1 fruit fly cellular context compared by ENCODE assay signal in the genomic region with DNA sequence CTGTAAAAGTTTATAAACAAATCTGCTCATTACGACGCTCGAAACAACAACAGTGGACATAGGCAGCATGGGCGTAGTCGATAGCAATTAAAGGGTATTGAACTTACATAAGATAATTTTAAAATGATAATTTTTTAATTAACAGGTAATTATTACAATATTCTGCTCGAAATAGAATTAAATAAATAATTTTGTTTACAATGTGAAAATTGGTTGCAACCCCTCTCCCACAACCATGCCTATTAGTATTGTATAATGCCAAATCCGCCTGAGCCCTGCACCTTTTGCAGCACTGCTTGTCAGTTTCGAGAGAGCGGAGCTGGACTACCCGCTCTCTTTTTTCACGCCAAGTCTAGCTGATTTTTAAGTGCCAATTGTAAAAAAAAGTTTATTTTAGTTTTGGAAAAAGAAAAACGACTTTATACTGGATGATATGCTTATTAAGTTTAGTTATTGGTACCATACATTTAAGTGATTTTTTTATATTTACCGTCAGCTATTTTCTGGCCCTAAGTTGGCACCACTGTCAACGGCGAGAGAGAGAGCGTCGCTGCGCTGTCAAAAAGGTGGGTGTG.
TF ChIP-seq lines count a peak whose summit lies in the region.

A gene (minus strand): TSS at position 51 of the 575 bp plus-strand sequence.
A gene (plus strand): TSS at position 403 of the 575 bp plus-strand sequence.

TF ChIP-seq in whole organism, embryonic, 481 proteins besides CTCF, POLR2A, EP300 and RAD21 (continued from another document and continues in another):
- peak; percentile 99 for TF ChIP-seq ATbp (GFP tag; optimal IDR thresholded peaks at IDR 0.05; lab: Kevin White, UChicago)
- peak; percentile 100 for TF ChIP-seq row (GFP tag; IDR thresholded peaks at IDR 0.05; lab: Robert Waterston, UW)
- peak; percentile 98 for TF ChIP-seq exex (tag; optimal IDR thresholded peaks at IDR 0.05; lab: Kevin White, UChicago)
- peak; percentile 100 for TF ChIP-seq Hmr (GFP tag; optimal IDR thresholded peaks at IDR 0.05; lab: Kevin White, UChicago)
- TF ChIP-seq CG3163 (GFP tag; optimal IDR thresholded peaks at IDR 0.05; lab: Kevin White, UChicago), result peak; percentile 81
- TF ChIP-seq CG12071 (GFP tag; optimal IDR thresholded peaks at IDR 0.05; lab: Kevin White, UChicago), result peak; percentile 99
- peak; percentile 99 for TF ChIP-seq CG6765 (GFP tag; optimal IDR thresholded peaks at IDR 0.05; lab: Kevin White, UChicago)
- TF ChIP-seq CG10274 (GFP tag; optimal IDR thresholded peaks at IDR 0.05; lab: Kevin White, UChicago), result peak; percentile 95
- TF ChIP-seq Hsf (GFP tag; optimal IDR thresholded peaks at IDR 0.05; lab: Kevin White, UChicago), result peak; percentile 99
- TF ChIP-seq fd102C (GFP tag; optimal IDR thresholded peaks at IDR 0.05; lab: Kevin White, UChicago), result peak; percentile 97
- TF ChIP-seq dimm (GFP tag; IDR thresholded peaks at IDR 0.05; lab: Robert Waterston, UW), result peak; percentile 99
- TF ChIP-seq CG5953 (GFP tag; IDR thresholded peaks at IDR 0.05; lab: Robert Waterston, UW), result peak; percentile 100
- TF ChIP-seq CG10267 (tag; optimal IDR thresholded peaks at IDR 0.05; lab: Kevin White, UChicago), result peak; percentile 100
- TF ChIP-seq wek (GFP tag; optimal IDR thresholded peaks at IDR 0.05; lab: Kevin White, UChicago), result peak; percentile 96
- TF ChIP-seq D19B (GFP tag; optimal IDR thresholded peaks at IDR 0.05; lab: Kevin White, UChicago), result peak; percentile 98
- TF ChIP-seq Atf3 (GFP tag; optimal IDR thresholded peaks at IDR 0.05; lab: Kevin White, UChicago), result peak; percentile 92
- peak; percentile 99 for TF ChIP-seq cato (GFP tag; optimal IDR thresholded peaks at IDR 0.05; lab: Kevin White, UChicago; ENCODE audit: borderline replicate concordance)
- no peak for TF ChIP-seq CG14860 (GFP tag; IDR thresholded peaks at IDR 0.05; lab: Robert Waterston, UW; ENCODE audit: partially characterized antibody)
- peak; percentile 99 for TF ChIP-seq salm (tag; optimal IDR thresholded peaks at IDR 0.05; lab: Kevin White, UChicago)
- peak; percentile 96 for TF ChIP-seq emc (GFP tag; optimal IDR thresholded peaks at IDR 0.05; lab: Kevin White, UChicago)
- TF ChIP-seq CG3838 (GFP tag; optimal IDR thresholded peaks at IDR 0.05; lab: Kevin White, UChicago), result peak; percentile 97
- TF ChIP-seq grn (GFP tag; optimal IDR thresholded peaks at IDR 0.05; lab: Kevin White, UChicago), result peak; percentile 93
- peak; percentile 100 for TF ChIP-seq CG8765 (GFP tag; IDR thresholded peaks at IDR 0.05; lab: Robert Waterston, UW)
- peak; percentile 35; the same call in 1 of the 2 replicates for TF ChIP-seq hbn (GFP tag; IDR thresholded peaks at IDR 0.05; lab: Robert Waterston, UW; ENCODE audit: partially characterized antibody)
- TF ChIP-seq pita (GFP tag; optimal IDR thresholded peaks at IDR 0.05; lab: Kevin White, UChicago), result no peak
- peak; percentile 99 for TF ChIP-seq Med (GFP tag; lab: Kevin White, UChicago)
- peak; percentile 56 for TF ChIP-seq zf30C (GFP tag; optimal IDR thresholded peaks at IDR 0.05; lab: Kevin White, UChicago)
- peak; percentile 100 for TF ChIP-seq Drgx (GFP tag; IDR thresholded peaks at IDR 0.05; lab: Robert Waterston, UW)
- peak; percentile 99 for TF ChIP-seq CG1233 (GFP tag; optimal IDR thresholded peaks at IDR 0.05; lab: Kevin White, UChicago)
- TF ChIP-seq Dbx (GFP tag; IDR thresholded peaks at IDR 0.05; lab: Robert Waterston, UW), result peak; percentile 100
- TF ChIP-seq Atf6 (GFP tag; IDR thresholded peaks at IDR 0.05; lab: Robert Waterston, UW), result peak; percentile 100
- peak; percentile 100 for TF ChIP-seq Ada2b (GFP tag; IDR thresholded peaks at IDR 0.05; lab: Robert Waterston, UW)
- TF ChIP-seq twi (tag; optimal IDR thresholded peaks at IDR 0.05; lab: Kevin White, UChicago), result peak; percentile 100
- peak; percentile 26 for TF ChIP-seq HLHmδ (GFP tag; optimal IDR thresholded peaks at IDR 0.05; lab: Kevin White, UChicago)
- TF ChIP-seq sima (GFP tag; optimal IDR thresholded peaks at IDR 0.05; lab: Kevin White, UChicago), result peak; percentile 91
- peak; percentile 98 for TF ChIP-seq ac (GFP tag; optimal IDR thresholded peaks at IDR 0.05; lab: Kevin White, UChicago)
- TF ChIP-seq CG18262 (tag; optimal IDR thresholded peaks at IDR 0.05; lab: Kevin White, UChicago), result peak; percentile 100
- peak; percentile 100 for TF ChIP-seq klu (GFP tag; IDR thresholded peaks at IDR 0.05; lab: Robert Waterston, UW)
- TF ChIP-seq CG1603 (tag; optimal IDR thresholded peaks at IDR 0.05; lab: Kevin White, UChicago), result peak; percentile 99
- TF ChIP-seq pan (optimal IDR thresholded peaks at IDR 0.05; lab: Kevin White, UChicago), result no peak
- peak in 1 of 2 experiments; percentile 100 for TF ChIP-seq pan (GFP tag; optimal IDR thresholded peaks at IDR 0.05 in 1 of 2, IDR thresholded peaks at IDR 0.05 in 1 of 2)
- TF ChIP-seq hth (optimal IDR thresholded peaks at IDR 0.05; lab: Kevin White, UChicago), result no peak
- peak; percentile 100 for TF ChIP-seq Usf (GFP tag; optimal IDR thresholded peaks at IDR 0.05; lab: Kevin White, UChicago)
- peak; percentile 100 for TF ChIP-seq CG8924 (tag; optimal IDR thresholded peaks at IDR 0.05; lab: Kevin White, UChicago)
- TF ChIP-seq bsh (GFP tag; optimal IDR thresholded peaks at IDR 0.05; lab: Kevin White, UChicago), result peak; percentile 93 to 100
- TF ChIP-seq danr (GFP tag; IDR thresholded peaks at IDR 0.05; lab: Robert Waterston, UW), result peak; percentile 100
- TF ChIP-seq crc (GFP tag; optimal IDR thresholded peaks at IDR 0.05; lab: Kevin White, UChicago), result peak; percentile 89
- peak; percentile 98 for TF ChIP-seq tup (GFP tag; optimal IDR thresholded peaks at IDR 0.05; lab: Kevin White, UChicago)
- peak; percentile 97 for TF ChIP-seq CG8944 (GFP tag; optimal IDR thresholded peaks at IDR 0.05; lab: Kevin White, UChicago)
- TF ChIP-seq knrl (GFP tag; IDR thresholded peaks at IDR 0.05; lab: Robert Waterston, UW; ENCODE audit: partially characterized antibody), result peak; percentile 44; the same call in 1 of the 3 replicates
- TF ChIP-seq abd-A (tag; optimal IDR thresholded peaks at IDR 0.05; lab: Kevin White, UChicago), result peak; percentile 97
- TF ChIP-seq CG15073 (GFP tag; optimal IDR thresholded peaks at IDR 0.05; lab: Kevin White, UChicago), result peak; percentile 93
- TF ChIP-seq Sox102F (GFP tag; optimal IDR thresholded peaks at IDR 0.05; lab: Kevin White, UChicago), result peak; percentile 100
- peak; percentile 95 for TF ChIP-seq CG1792 (GFP tag; optimal IDR thresholded peaks at IDR 0.05; lab: Kevin White, UChicago)
- TF ChIP-seq zfh2 (GFP tag; optimal IDR thresholded peaks at IDR 0.05; lab: Kevin White, UChicago), result peak; percentile 99
- TF ChIP-seq CG3065 (GFP tag; optimal IDR thresholded peaks at IDR 0.05; lab: Kevin White, UChicago), result peak; percentile 99
- peak; percentile 100 for TF ChIP-seq Ssrp (tag; optimal IDR thresholded peaks at IDR 0.05; lab: Kevin White, UChicago)
- peak; percentile 99 for TF ChIP-seq Doc2 (GFP tag; IDR thresholded peaks at IDR 0.05; lab: Robert Waterston, UW)
- peak; percentile 100 for TF ChIP-seq CG11456 (GFP tag; IDR thresholded peaks at IDR 0.05; lab: Robert Waterston, UW)
- peak; percentile 100 for TF ChIP-seq CG4730 (GFP tag; IDR thresholded peaks at IDR 0.05; lab: Robert Waterston, UW)
- peak; percentile 99 for TF ChIP-seq Sox100B (GFP tag; optimal IDR thresholded peaks at IDR 0.05; lab: Kevin White, UChicago)
- peak; percentile 100 for TF ChIP-seq zen (tag; optimal IDR thresholded peaks at IDR 0.05; lab: Kevin White, UChicago)
- TF ChIP-seq ssp (GFP tag; IDR thresholded peaks at IDR 0.05; lab: Robert Waterston, UW), result peak; percentile 98
- TF ChIP-seq chm (GFP tag; IDR thresholded peaks at IDR 0.05; lab: Robert Waterston, UW), result peak; percentile 100
- TF ChIP-seq eve (GFP tag; optimal IDR thresholded peaks at IDR 0.05; lab: Kevin White, UChicago), result peak in 1 of 2 experiments; percentile 52
- peak; percentile 96 for TF ChIP-seq CG8281 (tag; optimal IDR thresholded peaks at IDR 0.05; lab: Kevin White, UChicago)
- TF ChIP-seq ato (GFP tag; IDR thresholded peaks at IDR 0.05; lab: Robert Waterston, UW; ENCODE audit: partially characterized antibody), result no peak
- TF ChIP-seq bcd (GFP tag; optimal IDR thresholded peaks at IDR 0.05; lab: Kevin White, UChicago), result peak; percentile 100
- TF ChIP-seq esg (GFP tag; conservative IDR thresholded peaks at IDR 0.05; lab: Robert Waterston, UW), result peak; percentile 100
- peak; percentile 100 for TF ChIP-seq CG9727 (GFP tag; optimal IDR thresholded peaks at IDR 0.05; lab: Kevin White, UChicago)
- peak; percentile 60 for TF ChIP-seq CG14965 (GFP tag; optimal IDR thresholded peaks at IDR 0.05; lab: Kevin White, UChicago; ENCODE audit: borderline replicate concordance)
- peak; percentile 100 for TF ChIP-seq Ptx1 (GFP tag; IDR thresholded peaks at IDR 0.05; lab: Robert Waterston, UW)
- peak; percentile 94 for TF ChIP-seq da (GFP tag; optimal IDR thresholded peaks at IDR 0.05; lab: Kevin White, UChicago)
- peak; percentile 99 for TF ChIP-seq CG17385 (GFP tag; optimal IDR thresholded peaks at IDR 0.05; lab: Kevin White, UChicago)
- peak; percentile 100 for TF ChIP-seq Fer3 (tag; optimal IDR thresholded peaks at IDR 0.05; lab: Kevin White, UChicago)
- peak; percentile 77 for TF ChIP-seq pfk (GFP tag; optimal IDR thresholded peaks at IDR 0.05; lab: Kevin White, UChicago)
- TF ChIP-seq trh (GFP tag; optimal IDR thresholded peaks at IDR 0.05; lab: Kevin White, UChicago), result peak; percentile 100
- peak; percentile 100 for TF ChIP-seq CG17328 (GFP tag; IDR thresholded peaks at IDR 0.05; lab: Robert Waterston, UW)
- TF ChIP-seq Stat92E (GFP tag; optimal IDR thresholded peaks at IDR 0.05; lab: Kevin White, UChicago), result peak in 1 of 3 experiments; percentile 96
- peak; percentile 100 for TF ChIP-seq CG15269 (tag; optimal IDR thresholded peaks at IDR 0.05; lab: Kevin White, UChicago)
- TF ChIP-seq jing (GFP tag; optimal IDR thresholded peaks at IDR 0.05; lab: Kevin White, UChicago), result peak; percentile 99
- peak; percentile 100 for TF ChIP-seq CG2120 (GFP tag; optimal IDR thresholded peaks at IDR 0.05; lab: Kevin White, UChicago)
- TF ChIP-seq cad (GFP tag; optimal IDR thresholded peaks at IDR 0.05; lab: Kevin White, UChicago), result no peak
- TF ChIP-seq onecut (GFP tag; IDR thresholded peaks at IDR 0.05; lab: Robert Waterston, UW), result peak; percentile 99
- TF ChIP-seq CG15514 (GFP tag; optimal IDR thresholded peaks at IDR 0.05; lab: Kevin White, UChicago), result peak; percentile 95
- TF ChIP-seq Sin3A (optimal IDR thresholded peaks at IDR 0.05; lab: Kevin White, UChicago), result peak; percentile 73
- TF ChIP-seq CG43689 (GFP tag; IDR thresholded peaks at IDR 0.05; lab: Robert Waterston, UW), result peak; percentile 100
- TF ChIP-seq CG11247 (GFP tag; IDR thresholded peaks at IDR 0.05; lab: Robert Waterston, UW), result peak; percentile 100
- TF ChIP-seq CG2678 (tag; optimal IDR thresholded peaks at IDR 0.05; lab: Kevin White, UChicago), result peak; percentile 100
- TF ChIP-seq CG2202 (tag; optimal IDR thresholded peaks at IDR 0.05; lab: Kevin White, UChicago), result peak; percentile 100
- TF ChIP-seq CG13123 (GFP tag; optimal IDR thresholded peaks at IDR 0.05; lab: Kevin White, UChicago), result peak; percentile 99
- TF ChIP-seq CG2889 (GFP tag; IDR thresholded peaks at IDR 0.05; lab: Robert Waterston, UW), result peak; percentile 100
- TF ChIP-seq CG3726 (GFP tag; IDR thresholded peaks at IDR 0.05; lab: Robert Waterston, UW), result peak; percentile 100
- TF ChIP-seq ab (GFP tag; optimal IDR thresholded peaks at IDR 0.05; lab: Kevin White, UChicago), result peak; percentile 98
- peak; percentile 100 for TF ChIP-seq gce (GFP tag; IDR thresholded peaks at IDR 0.05; lab: Robert Waterston, UW)
- peak; percentile 100 for TF ChIP-seq Meics (GFP tag; optimal IDR thresholded peaks at IDR 0.05; lab: Kevin White, UChicago)
- TF ChIP-seq pb (GFP tag; optimal IDR thresholded peaks at IDR 0.05; lab: Kevin White, UChicago), result peak; percentile 89
- peak; percentile 91 for TF ChIP-seq CG10321 (GFP tag; IDR thresholded peaks at IDR 0.05; lab: Robert Waterston, UW)
- peak; percentile 96 for TF ChIP-seq Atf-2 (GFP tag; optimal IDR thresholded peaks at IDR 0.05; lab: Kevin White, UChicago)
- peak; percentile 100 for TF ChIP-seq CG16779 (GFP tag; IDR thresholded peaks at IDR 0.05; lab: Robert Waterston, UW)
- TF ChIP-seq nerfin-2 (GFP tag; IDR thresholded peaks at IDR 0.05; lab: Robert Waterston, UW; ENCODE audit: partially characterized antibody), result 0 out of 2 replicates have a peak, but pooled peaks have one; percentile 9
- TF ChIP-seq psq (GFP tag; optimal IDR thresholded peaks at IDR 0.05; lab: Kevin White, UChicago), result peak; percentile 99
- TF ChIP-seq fu2 (GFP tag; optimal IDR thresholded peaks at IDR 0.05; lab: Kevin White, UChicago), result peak; percentile 97
- TF ChIP-seq repo (GFP tag; optimal IDR thresholded peaks at IDR 0.05; lab: Kevin White, UChicago), result peak; percentile 96
- TF ChIP-seq CG12391 (tag; optimal IDR thresholded peaks at IDR 0.05; lab: Kevin White, UChicago), result peak; percentile 100
- TF ChIP-seq CG18619 (GFP tag; optimal IDR thresholded peaks at IDR 0.05; lab: Kevin White, UChicago), result peak; percentile 100
- TF ChIP-seq tna (GFP tag; IDR thresholded peaks at IDR 0.05; lab: Robert Waterston, UW; ENCODE audit: partially characterized antibody), result no peak
- peak; percentile 100 for TF ChIP-seq MBD-R2 (GFP tag; IDR thresholded peaks at IDR 0.05; lab: Robert Waterston, UW)
- TF ChIP-seq CG11696 (GFP tag; IDR thresholded peaks at IDR 0.05; lab: Robert Waterston, UW), result peak; percentile 98
- TF ChIP-seq gsb (GFP tag; IDR thresholded peaks at IDR 0.05; lab: Robert Waterston, UW), result peak; percentile 100
- TF ChIP-seq slbo (GFP tag; IDR thresholded peaks at IDR 0.05; lab: Robert Waterston, UW), result peak; percentile 100
- peak; percentile 50 for TF ChIP-seq BEAF-32 (GFP tag; optimal IDR thresholded peaks at IDR 0.05; lab: Kevin White, UChicago)
- peak; percentile 99 for TF ChIP-seq CG15011 (GFP tag; optimal IDR thresholded peaks at IDR 0.05; lab: Kevin White, UChicago)
- TF ChIP-seq peb (GFP tag; IDR thresholded peaks at IDR 0.05; lab: Robert Waterston, UW), result peak; percentile 100
- TF ChIP-seq H2.0 (GFP tag; IDR thresholded peaks at IDR 0.05; lab: Robert Waterston, UW), result peak; percentile 100
- TF ChIP-seq CG18011 (GFP tag; optimal IDR thresholded peaks at IDR 0.05; lab: Kevin White, UChicago), result peak; percentile 94
- peak; percentile 91 for TF ChIP-seq MESR4 (GFP tag; optimal IDR thresholded peaks at IDR 0.05; lab: Kevin White, UChicago)
- TF ChIP-seq sim (GFP tag; IDR thresholded peaks at IDR 0.05; lab: Robert Waterston, UW), result peak; percentile 99
- TF ChIP-seq Oli (tag; optimal IDR thresholded peaks at IDR 0.05; lab: Kevin White, UChicago), result peak; percentile 100
- TF ChIP-seq H15 (GFP tag; IDR thresholded peaks at IDR 0.05; lab: Robert Waterston, UW), result peak; percentile 100
- peak; percentile 99 for TF ChIP-seq CG6854 (GFP tag; optimal IDR thresholded peaks at IDR 0.05; lab: Kevin White, UChicago)
